Worm (Caenorhabditis elegans) whole organism, L1 larva: Measurements from ENCODE around the gene pde-12.

Experiments used
- C34B4.2 ChIP-seq: sonication (generic microtip); optimal IDR thresholded peaks from 2 replicates; lab custom pipeline; 2017; ENCODE audit warnings: mild to moderate bottlenecking, missing genetic modification characterization, missing compliant biosample characterization
- Y116A8C.19 ChIP-seq: sonication (generic microtip); optimal IDR thresholded peaks from 2 replicates; lab custom pipeline; 2016; ENCODE audit warnings: missing compliant biosample characterization, missing genetic modification characterization, borderline replicate concordance
- alr-1 ChIP-seq: fragments of 200-800 bp; sonication (Bioruptor generic); optimal IDR thresholded peaks from 2 replicates; lab custom pipeline; 2018; ENCODE audit warnings: borderline replicate concordance, mild to moderate bottlenecking, missing genetic modification characterization, missing compliant biosample characterization
- aly-2 ChIP-seq: fragments of 150-350 bp; optimal IDR thresholded peaks from 2 replicates; lab custom pipeline; 2014; ENCODE audit warnings: missing biosample characterization, missing genetic modification characterization
- ceh-8 ChIP-seq: fragments of 200-800 bp; sonication (Bioruptor generic); optimal IDR thresholded peaks from 2 replicates; lab custom pipeline; 2018; ENCODE audit warnings: mild to moderate bottlenecking, missing genetic modification characterization, moderate library complexity, missing compliant biosample characterization
- ceh-82 ChIP-seq, 3 experiments: fragments of 150-350 bp in 1 of 3; sonication (generic microtip) in 2 of 3; optimal IDR thresholded peaks; 2 replicates each; lab custom pipeline; 2014 to 2017; ENCODE audit warnings: missing biosample characterization in 3 of 3, missing genetic modification characterization in 3 of 3
- ceh-88 ChIP-seq: fragments of 200-800 bp; sonication (Bioruptor generic); IDR thresholded peaks from 2 replicates; pipeline ENCODE4 v1.3.6; 2022; ENCODE audit warnings: missing genetic modification characterization, missing compliant biosample characterization
- ceh-90 ChIP-seq: sonication (generic microtip); optimal IDR thresholded peaks from 2 replicates; lab custom pipeline; 2016; ENCODE audit warnings: missing genetic modification characterization, missing compliant biosample characterization
- dpl-1 ChIP-seq, 3 experiments: fragments of 150-350 bp in 2 of 3; sonication (generic microtip) in 1 of 3; optimal IDR thresholded peaks; 2 replicates each; lab custom pipeline; 2014 to 2017; ENCODE audit warnings: missing biosample characterization in 3 of 3, missing genetic modification characterization in 3 of 3, missing genetic modification reagents in 3 of 3
- dsc-1 ChIP-seq: sonication (generic microtip); optimal IDR thresholded peaks from 2 replicates; lab custom pipeline; 2016; ENCODE audit warnings: mild to moderate bottlenecking, missing genetic modification characterization, missing compliant biosample characterization
- efl-3 ChIP-seq: fragments of 200-800 bp; sonication (Bioruptor generic); optimal IDR thresholded peaks from 2 replicates; lab custom pipeline; 2018; ENCODE audit warnings: mild to moderate bottlenecking, missing genetic modification characterization, missing compliant biosample characterization
- egl-13 ChIP-seq: sonication (generic microtip); optimal IDR thresholded peaks from 2 replicates; lab custom pipeline; 2016; ENCODE audit warnings: missing genotype, missing genetic modification reagents, missing genetic modification characterization, missing compliant biosample characterization
- egl-27 ChIP-seq, 2 experiments: fragments of 150-350 bp in 1 of 2; sonication (generic microtip); optimal IDR thresholded peaks; 3 replicates each; lab custom pipeline; 2017 to 2018; ENCODE audit warnings: missing biosample characterization in 2 of 2, missing genetic modification characterization in 2 of 2, missing genetic modification reagents in 2 of 2
- elt-2 ChIP-seq: sonication (generic microtip); optimal IDR thresholded peaks from 2 replicates; lab custom pipeline; 2016; ENCODE audit warnings: missing genetic modification characterization, mild to moderate bottlenecking, inconsistent platforms, missing compliant biosample characterization, missing genetic modification reagents
- fkh-4 ChIP-seq: sonication (generic microtip); optimal IDR thresholded peaks from 2 replicates; lab custom pipeline; 2016; ENCODE audit warnings: missing compliant biosample characterization, missing genetic modification characterization, borderline replicate concordance
- fos-1 ChIP-seq: fragments of 150-350 bp; optimal IDR thresholded peaks from 2 replicates; lab custom pipeline; 2014; ENCODE audit warnings: missing biosample characterization, missing genetic modification characterization
- grh-1 ChIP-seq: fragments of 200-800 bp; sonication (Bioruptor generic); IDR thresholded peaks from 2 replicates; pipeline ENCODE4 v1.3.6; 2022; ENCODE audit warnings: missing genetic modification reagents, missing genetic modification characterization, missing compliant biosample characterization
- hlh-17 ChIP-seq: fragments of 200-800 bp; sonication (Bioruptor generic); optimal IDR thresholded peaks from 2 replicates; lab custom pipeline; 2018; ENCODE audit warnings: missing genetic modification characterization, mild to moderate bottlenecking, missing compliant biosample characterization, moderate library complexity, borderline replicate concordance
- hlh-4 ChIP-seq: sonication (generic microtip); optimal IDR thresholded peaks from 2 replicates; lab custom pipeline; 2016; ENCODE audit warnings: mild to moderate bottlenecking, missing genetic modification characterization, missing compliant biosample characterization
- isw-1 ChIP-seq: fragments of 200-800 bp; sonication (Bioruptor generic); IDR thresholded peaks from 2 replicates; pipeline ENCODE4 v1.3.6; 2022; ENCODE audit warnings: missing genetic modification characterization, missing compliant biosample characterization
- lin-14 ChIP-seq: fragments of 200-800 bp; sonication (Bioruptor generic); optimal IDR thresholded peaks from 2 replicates; lab custom pipeline; 2018; ENCODE audit warnings: mild to moderate bottlenecking, missing genetic modification characterization, moderate library complexity, missing compliant biosample characterization
- lin-15B ChIP-seq: fragments of 150-350 bp; sonication (generic microtip); optimal IDR thresholded peaks from 3 replicates; lab custom pipeline; 2014; ENCODE audit warnings: missing biosample characterization, missing genetic modification characterization
- lir-3 ChIP-seq: sonication (generic microtip); optimal IDR thresholded peaks from 2 replicates; lab custom pipeline; 2016; ENCODE audit warnings: mild to moderate bottlenecking, missing genetic modification characterization, moderate library complexity, missing compliant biosample characterization; ENCODE audit not compliant: poor library complexity
- mab-9 ChIP-seq: fragments of 200-800 bp; sonication (Bioruptor generic); IDR thresholded peaks from 2 replicates; pipeline ENCODE4 v1.3.6; 2022; ENCODE audit warnings: missing genetic modification reagents, missing genetic modification characterization, missing compliant biosample characterization
- mdl-1 ChIP-seq, 2 experiments: fragments of 150-350 bp; optimal IDR thresholded peaks; 2 replicates each; lab custom pipeline; 2014 to 2017; ENCODE audit warnings: missing biosample characterization in 2 of 2, missing genetic modification characterization in 2 of 2, inconsistent platforms in 1 of 2
- mep-1 ChIP-seq: fragments of 150-350 bp; optimal IDR thresholded peaks from 2 replicates; lab custom pipeline; 2014; ENCODE audit warnings: missing biosample characterization, missing genetic modification characterization
- nhr-19 ChIP-seq: fragments of 200-800 bp; sonication (Bioruptor generic); conservative IDR thresholded peaks from 2 replicates; pipeline ENCODE4 v1.3.6; 2022; ENCODE audit warnings: missing genetic modification characterization, missing compliant biosample characterization
- nhr-20 ChIP-seq: sonication (generic microtip); optimal IDR thresholded peaks from 2 replicates; lab custom pipeline; 2016; ENCODE audit warnings: mild to moderate bottlenecking, missing genetic modification characterization, missing compliant biosample characterization
- nhr-28 ChIP-seq: fragments of 150-350 bp; optimal IDR thresholded peaks from 2 replicates; lab custom pipeline; 2014; ENCODE audit warnings: missing biosample characterization, missing genetic modification characterization
- nhr-71 ChIP-seq: sonication (generic microtip); optimal IDR thresholded peaks from 2 replicates; lab custom pipeline; 2016; ENCODE audit warnings: mild to moderate bottlenecking, missing genetic modification characterization, moderate library complexity, missing compliant biosample characterization
- nhr-76 ChIP-seq: sonication (generic microtip); optimal IDR thresholded peaks from 2 replicates; lab custom pipeline; 2017; ENCODE audit warnings: missing biosample characterization, missing genetic modification characterization
- nhr-90 ChIP-seq: sonication (generic microtip); optimal IDR thresholded peaks from 2 replicates; lab custom pipeline; 2016; ENCODE audit warnings: mild to moderate bottlenecking, missing genetic modification characterization, missing compliant biosample characterization; ENCODE audit not compliant: poor library complexity
- pax-3 ChIP-seq: fragments of 200-800 bp; sonication (Bioruptor generic); optimal IDR thresholded peaks from 2 replicates; lab custom pipeline; 2018; ENCODE audit warnings: mild to moderate bottlenecking, missing genetic modification characterization, moderate library complexity, missing compliant biosample characterization
- pqm-1 ChIP-seq: sonication (generic microtip); optimal IDR thresholded peaks from 3 replicates; lab custom pipeline; 2017; ENCODE audit warnings: missing biosample characterization, missing genetic modification characterization
- rnt-1 ChIP-seq: sonication (generic microtip); optimal IDR thresholded peaks from 2 replicates; lab custom pipeline; 2016; ENCODE audit warnings: mild to moderate bottlenecking, missing genetic modification characterization, moderate library complexity, missing compliant biosample characterization
- snpc-4 ChIP-seq: fragments of 150-350 bp; optimal IDR thresholded peaks from 2 replicates; lab custom pipeline; 2014; ENCODE audit warnings: missing biosample characterization, missing genetic modification characterization
- snu-23 ChIP-seq: sonication (generic microtip); optimal IDR thresholded peaks from 2 replicates; lab custom pipeline; 2016; ENCODE audit warnings: missing genetic modification characterization, missing compliant biosample characterization
- swsn-7 ChIP-seq: sonication (generic microtip); optimal IDR thresholded peaks from 2 replicates; lab custom pipeline; 2016; ENCODE audit warnings: missing genetic modification characterization, missing compliant biosample characterization
- tbx-2 ChIP-seq: sonication (generic microtip); optimal IDR thresholded peaks from 2 replicates; lab custom pipeline; 2016; ENCODE audit warnings: missing genetic modification characterization, missing compliant biosample characterization
- tlp-1 ChIP-seq: fragments of 150-350 bp; optimal IDR thresholded peaks from 2 replicates; lab custom pipeline; 2014; ENCODE audit warnings: missing biosample characterization, missing genetic modification characterization
- unc-62 ChIP-seq: fragments of 150-350 bp; optimal IDR thresholded peaks from 2 replicates; lab custom pipeline; 2014; ENCODE audit warnings: missing biosample characterization, missing genetic modification reagents, missing genetic modification characterization
- unc-86 ChIP-seq: sonication (generic microtip); optimal IDR thresholded peaks from 2 replicates; lab custom pipeline; 2016; ENCODE audit warnings: missing genetic modification characterization, missing compliant biosample characterization
- unc-98 ChIP-seq: fragments of 200-800 bp; sonication (Bioruptor generic); IDR thresholded peaks from 2 replicates; pipeline ENCODE4 v1.3.6; 2022; ENCODE audit warnings: missing genetic modification characterization, missing compliant biosample characterization
- vab-15 ChIP-seq: sonication (generic microtip); optimal IDR thresholded peaks from 2 replicates; lab custom pipeline; 2017; ENCODE audit warnings: missing genotype, mild to moderate bottlenecking, missing genetic modification characterization, missing compliant biosample characterization
- xbp-1 ChIP-seq: sonication (generic microtip); optimal IDR thresholded peaks from 2 replicates; lab custom pipeline; 2016; ENCODE audit warnings: missing genetic modification characterization, missing compliant biosample characterization
- zag-1 ChIP-seq: fragments of 150-350 bp; optimal IDR thresholded peaks from 2 replicates; lab custom pipeline; 2014; ENCODE audit warnings: missing biosample characterization, missing genetic modification characterization
- ztf-11 ChIP-seq, 2 experiments: sonication (generic microtip); optimal IDR thresholded peaks; 2 replicates each; lab custom pipeline; 2016 to 2017; ENCODE audit warnings: missing genetic modification characterization in 2 of 2, missing biosample characterization in 1 of 2, missing compliant biosample characterization in 1 of 2

The pde-12 gene

ce11 chrIII:10861375-10861774 lies 16.6 kb upstream of the pde-12 start:
- TF ChIP-seq grh-1 (GFP tag; lab: Robert Waterston, UW) (no peak), egl-27 (tag; optimal IDR thresholded peaks at IDR 0.05; lab: Kevin White, UChicago) (no peak), pax-3 (tag; lab: Kevin White, UChicago) (no peak), lin-15B (no peak), xbp-1 (tag; lab: Kevin White, UChicago) (no peak), snu-23 (GFP tag; lab: Kevin White, UChicago) (no peak), tbx-2 (no peak), mep-1 (no peak), C34B4.2 (no peak), lin-14 (GFP tag; lab: Kevin White, UChicago) (no peak), dpl-1 (GFP tag; optimal IDR thresholded peaks at IDR 0.05; lab: Kevin White, UChicago) (no peak), efl-3 (GFP tag; lab: Kevin White, UChicago) (no peak), snpc-4 (tag; lab: Kevin White, UChicago) (no peak), ceh-82 (tag; optimal IDR thresholded peaks at IDR 0.05; lab: Kevin White, UChicago) (no peak), pqm-1 (tag; lab: Kevin White, UChicago) (no peak), ceh-8 (GFP tag; lab: Kevin White, UChicago) (no peak), unc-62 (GFP tag; lab: Kevin White, UChicago) (no peak), unc-86 (no peak), alr-1 (no peak)

- TF ChIP-seq lir-3 (tag; lab: Kevin White, UChicago), result no peak
- TF ChIP-seq tlp-1 (tag; lab: Kevin White, UChicago), result no peak
- TF ChIP-seq mab-9, result no peak
- TF ChIP-seq efl-3 (GFP tag; lab: Kevin White, UChicago), result no peak
- TF ChIP-seq aly-2 (tag; lab: Kevin White, UChicago), result no peak
- no peak for TF ChIP-seq nhr-20 (tag; lab: Kevin White, UChicago)
- TF ChIP-seq elt-2 (tag; lab: Kevin White, UChicago), result no peak
- no peak for TF ChIP-seq egl-27 (tag; optimal IDR thresholded peaks at IDR 0.05; lab: Kevin White, UChicago)
- no peak for TF ChIP-seq zag-1 (tag; lab: Kevin White, UChicago)
These were observed 13.2 kb upstream of the pde-12 start, which contains the start of gene oxi-1 for ce11 chrIII:10857984-10858383. oxi-1 (plus strand) TSS chrIII:10858284.

ce11 chrIII:10856830-10857229 lies 12.0 kb upstream of the pde-12 start:
- TF ChIP-seq mab-9, result peak; percentile 37; the same call in 1 of the 2 replicates
- no peak for TF ChIP-seq hlh-17 (GFP tag; lab: Kevin White, UChicago)
- TF ChIP-seq unc-86, result peak; percentile 18
- TF ChIP-seq nhr-28 (tag; lab: Kevin White, UChicago), result no peak
- TF ChIP-seq elt-2 (tag; lab: Kevin White, UChicago), result peak; percentile 16
- peak in 1 of 2 experiments; percentile 80 for TF ChIP-seq ztf-11 (tag; optimal IDR thresholded peaks at IDR 0.05; lab: Kevin White, UChicago)
- peak; percentile 11 for TF ChIP-seq pax-3 (tag; lab: Kevin White, UChicago)
- TF ChIP-seq nhr-19 (GFP tag; lab: Robert Waterston, UW), result peak; percentile 37
- peak; percentile 72 for TF ChIP-seq rnt-1
- no peak for TF ChIP-seq nhr-76 (tag; lab: Kevin White, UChicago)
- peak; percentile 77 for TF ChIP-seq unc-98 (GFP tag; lab: Robert Waterston, UW)
- TF ChIP-seq isw-1 (GFP tag; lab: Robert Waterston, UW), result peak; percentile 34
- TF ChIP-seq hlh-4 (tag; lab: Kevin White, UChicago), result peak; percentile 8
- peak; percentile 75 for TF ChIP-seq lir-3 (tag; lab: Kevin White, UChicago)
- peak; percentile 6 for TF ChIP-seq swsn-7 (tag; lab: Kevin White, UChicago)
- peak; percentile 21 for TF ChIP-seq dsc-1 (tag; lab: Kevin White, UChicago)
- peak; percentile 34 for TF ChIP-seq egl-13 (tag; lab: Kevin White, UChicago)
- TF ChIP-seq nhr-71 (tag; lab: Kevin White, UChicago), result peak; percentile 57
- no peak for TF ChIP-seq fos-1
- no peak for TF ChIP-seq mdl-1 (tag; optimal IDR thresholded peaks at IDR 0.05; lab: Kevin White, UChicago)
- peak; percentile 1 for TF ChIP-seq ceh-90
- TF ChIP-seq nhr-90 (tag; lab: Kevin White, UChicago), result peak; percentile 62
- TF ChIP-seq ceh-88 (GFP tag; lab: Robert Waterston, UW), result peak; percentile 49; the same call in 1 of the 2 replicates
- no peak for TF ChIP-seq zag-1 (tag; lab: Kevin White, UChicago)
- TF ChIP-seq tbx-2, result peak; percentile 49
- no peak for TF ChIP-seq egl-27 (tag; optimal IDR thresholded peaks at IDR 0.05; lab: Kevin White, UChicago)
- peak; percentile 29 for TF ChIP-seq xbp-1 (tag; lab: Kevin White, UChicago)
- peak; percentile 19 for TF ChIP-seq Y116A8C.19
- TF ChIP-seq vab-15 (tag; lab: Kevin White, UChicago), result peak; percentile 3
- peak; percentile 1 for TF ChIP-seq fkh-4
